Fruit fly (Drosophila melanogaster) whole organism, embryonic: Measurements from ENCODE around the gene CG31760.

Experiments used
- BEAF-32 ChIP-seq: fragments of 200-800 bp; sonication (Bioruptor generic); optimal IDR thresholded peaks from 3 replicates; lab custom pipeline; 2017; ENCODE audit warnings: missing biosample characterization, missing genetic modification characterization, mild to moderate bottlenecking, moderate library complexity, missing genetic modification reagents
- CG1024 ChIP-seq: fragments of 200-800 bp; sonication (Bioruptor generic); IDR thresholded peaks from 2 replicates; pipeline ENCODE4 v1.3.6; 2022; ENCODE audit warnings: missing biosample characterization, missing genetic modification characterization
- CG16779 ChIP-seq: fragments of 200-800 bp; sonication (Bioruptor generic); IDR thresholded peaks from 2 replicates; pipeline ENCODE4 v1.3.6; 2022; ENCODE audit warnings: missing biosample characterization, missing genetic modification characterization
- CG16863 ChIP-seq: fragments of 200-800 bp; sonication (Bioruptor generic); optimal IDR thresholded peaks from 3 replicates; lab custom pipeline; 2016; ENCODE audit warnings: missing biosample characterization, missing genetic modification characterization
- CG2889 ChIP-seq: fragments of 200-800 bp; sonication (Bioruptor generic); IDR thresholded peaks from 3 replicates; pipeline ENCODE4 v1.3.6; 2022; ENCODE audit warnings: missing biosample characterization, missing genetic modification characterization
- CG31224 ChIP-seq: fragments of 200-800 bp; sonication (Bioruptor generic); IDR thresholded peaks from 2 replicates; pipeline ENCODE4 v1.3.6; 2022; ENCODE audit warnings: missing biosample characterization, missing genetic modification characterization
- CG32532 ChIP-seq: fragments of 200-800 bp; sonication (Bioruptor generic); IDR thresholded peaks from 2 replicates; pipeline ENCODE4 v1.3.6; 2022; ENCODE audit warnings: missing biosample characterization, missing genetic modification characterization
- CG42726 ChIP-seq: fragments of 200-800 bp; sonication (Bioruptor generic); IDR thresholded peaks from 2 replicates; pipeline ENCODE4 v1.3.6; 2022; ENCODE audit warnings: missing biosample characterization, missing genetic modification characterization; ENCODE audit not compliant: partially characterized antibody
- CG4707 ChIP-seq: fragments of 200-800 bp; sonication (Bioruptor generic); optimal IDR thresholded peaks from 2 replicates; lab custom pipeline; 2018; ENCODE audit warnings: missing biosample characterization, mild to moderate bottlenecking, missing genetic modification characterization, moderate library complexity
- CG6654 ChIP-seq: fragments of 200-800 bp; sonication (Bioruptor generic); optimal IDR thresholded peaks from 2 replicates; lab custom pipeline; 2017; ENCODE audit warnings: missing biosample characterization, mild to moderate bottlenecking, missing genetic modification characterization
- CG7745 ChIP-seq: fragments of 200-800 bp; sonication (Bioruptor generic); optimal IDR thresholded peaks from 2 replicates; lab custom pipeline; 2018; ENCODE audit warnings: missing biosample characterization, mild to moderate bottlenecking, missing genetic modification characterization, moderate library complexity
- D19A ChIP-seq: fragments of 200-800 bp; optimal IDR thresholded peaks from 3 replicates; lab custom pipeline; 2019; ENCODE audit warnings: missing biosample characterization, mild to moderate bottlenecking, missing genetic modification characterization, moderate library complexity
- Dek ChIP-seq: fragments of 200-800 bp; sonication (Bioruptor generic); optimal IDR thresholded peaks from 3 replicates; lab custom pipeline; 2019; ENCODE audit warnings: missing biosample characterization, mild to moderate bottlenecking, missing genetic modification characterization, moderate library complexity
- Dfd ChIP-seq, 2 experiments: fragments of >200 bp; optimal IDR thresholded peaks; 2 replicates each; lab custom pipeline; 2017; ENCODE audit warnings: missing biosample characterization in 2 of 2, missing genetic modification characterization in 2 of 2
- Drgx ChIP-seq: fragments of 200-800 bp; sonication (Bioruptor generic); IDR thresholded peaks from 2 replicates; pipeline ENCODE4 v1.3.6; 2022; ENCODE audit warnings: missing biosample characterization, missing genetic modification characterization
- Fer2 ChIP-seq: fragments of 200-800 bp; sonication (Bioruptor generic); optimal IDR thresholded peaks from 2 replicates; lab custom pipeline; 2018; ENCODE audit warnings: missing biosample characterization, mild to moderate bottlenecking, missing genetic modification characterization, moderate library complexity
- Hmr ChIP-seq: fragments of 200-800 bp; sonication (Bioruptor generic); optimal IDR thresholded peaks from 3 replicates; lab custom pipeline; 2017; ENCODE audit warnings: mild to moderate bottlenecking, missing biosample characterization, missing genetic modification reagents, missing genetic modification characterization
- MESR4 ChIP-seq: fragments of 200-800 bp; sonication (Bioruptor generic); optimal IDR thresholded peaks from 2 replicates; lab custom pipeline; 2018; ENCODE audit warnings: missing biosample characterization, mild to moderate bottlenecking, missing genetic modification characterization, moderate library complexity
- NC2α ChIP-seq: fragments of 200-800 bp; sonication (Bioruptor generic); optimal IDR thresholded peaks from 2 replicates; lab custom pipeline; 2016; ENCODE audit warnings: missing biosample characterization, missing genetic modification characterization
- Neu2 ChIP-seq: fragments of 200-800 bp; sonication (Bioruptor generic); optimal IDR thresholded peaks from 3 replicates; lab custom pipeline; 2016; ENCODE audit warnings: missing biosample characterization, missing genetic modification characterization, borderline replicate concordance
- Sin3A ChIP-seq: fragments of >200 bp; optimal IDR thresholded peaks from 2 replicates; lab custom pipeline; 2018
- Stat92E ChIP-seq, 3 experiments: fragments of >200 bp in 2 of 3; fragments of 200-800 bp in 1 of 3; sonication (Bioruptor generic) in 1 of 3; optimal IDR thresholded peaks; 2 replicates each; lab custom pipeline; 2017 to 2019; ENCODE audit warnings: missing biosample characterization in 3 of 3, missing genetic modification characterization in 3 of 3, mild to moderate bottlenecking in 1 of 3, moderate library complexity in 1 of 3
- ac ChIP-seq: fragments of 200-800 bp; sonication (Bioruptor generic); optimal IDR thresholded peaks from 3 replicates; lab custom pipeline; 2017; ENCODE audit warnings: missing biosample characterization, mild to moderate bottlenecking, missing genetic modification characterization
- al ChIP-seq: fragments of 200-800 bp; sonication (Bioruptor generic); IDR thresholded peaks from 2 replicates; pipeline ENCODE4 v1.3.6; 2022; ENCODE audit warnings: missing biosample characterization, missing genetic modification characterization
- amos ChIP-seq: fragments of 200-800 bp; sonication (Bioruptor generic); IDR thresholded peaks from 2 replicates; pipeline ENCODE4 v1.3.6; 2022; ENCODE audit warnings: missing biosample characterization, missing genetic modification characterization; ENCODE audit not compliant: partially characterized antibody
- ap ChIP-seq: fragments of 200-800 bp; sonication (Bioruptor generic); IDR thresholded peaks from 2 replicates; pipeline ENCODE4 v1.3.6; 2022; ENCODE audit warnings: missing biosample characterization, missing genetic modification characterization
- bowl ChIP-seq: fragments of 200-800 bp; sonication (Bioruptor generic); IDR thresholded peaks from 2 replicates; pipeline ENCODE4 v1.3.6; 2022; ENCODE audit warnings: missing biosample characterization, missing genetic modification characterization
- btn ChIP-seq: fragments of 200-800 bp; sonication (Bioruptor generic); optimal IDR thresholded peaks from 2 replicates; lab custom pipeline; 2016; ENCODE audit warnings: missing biosample characterization, missing genetic modification characterization
- cato ChIP-seq: fragments of 200-800 bp; sonication (Bioruptor generic); optimal IDR thresholded peaks from 2 replicates; lab custom pipeline; 2016; ENCODE audit warnings: missing biosample characterization, missing genetic modification characterization, borderline replicate concordance
- chm ChIP-seq: fragments of 200-800 bp; sonication (Bioruptor generic); IDR thresholded peaks from 2 replicates; pipeline ENCODE4 v1.3.6; 2022; ENCODE audit warnings: missing biosample characterization, missing genetic modification characterization
- croc ChIP-seq: fragments of 200-800 bp; sonication (Bioruptor generic); conservative IDR thresholded peaks from 3 replicates; pipeline ENCODE4 v1.3.6; 2022; ENCODE audit warnings: missing biosample characterization, missing genetic modification characterization
- da ChIP-seq: fragments of 200-800 bp; sonication (Bioruptor generic); optimal IDR thresholded peaks from 2 replicates; lab custom pipeline; 2016; ENCODE audit warnings: missing biosample characterization, missing genetic modification characterization
- dan ChIP-seq: fragments of 200-800 bp; sonication (Bioruptor generic); IDR thresholded peaks from 2 replicates; pipeline ENCODE4 v1.3.6; 2022; ENCODE audit warnings: missing biosample characterization, missing genetic modification characterization
- dpn ChIP-seq, 2 experiments: fragments of 200-800 bp; sonication (Bioruptor generic); optimal IDR thresholded peaks; 3 replicates each; lab custom pipeline; 2016; ENCODE audit warnings: missing biosample characterization in 2 of 2, missing genetic modification characterization in 2 of 2
- dysf ChIP-seq: fragments of 200-800 bp; sonication (Bioruptor generic); IDR thresholded peaks from 3 replicates; pipeline ENCODE4 v1.3.6; 2022; ENCODE audit warnings: missing biosample characterization, missing genetic modification characterization
- eyg ChIP-seq: fragments of 200-800 bp; sonication (Bioruptor generic); optimal IDR thresholded peaks from 3 replicates; lab custom pipeline; 2016; ENCODE audit warnings: missing biosample characterization, missing genetic modification characterization
- fd64A ChIP-seq: fragments of 200-800 bp; sonication (Bioruptor generic); optimal IDR thresholded peaks from 3 replicates; lab custom pipeline; 2018; ENCODE audit warnings: missing biosample characterization, mild to moderate bottlenecking, missing genetic modification characterization
- grau ChIP-seq: fragments of 200-800 bp; optimal IDR thresholded peaks from 3 replicates; lab custom pipeline; 2019; ENCODE audit warnings: missing biosample characterization, mild to moderate bottlenecking, missing genetic modification characterization, moderate library complexity
- gro ChIP-seq: fragments of 200-800 bp; sonication (Bioruptor generic); optimal IDR thresholded peaks from 2 replicates; lab custom pipeline; 2016; ENCODE audit warnings: missing biosample characterization, missing genetic modification characterization
- gsb ChIP-seq: fragments of 200-800 bp; sonication (Bioruptor generic); IDR thresholded peaks from 2 replicates; pipeline ENCODE4 v1.3.6; 2022; ENCODE audit warnings: missing biosample characterization, missing genetic modification characterization
- hkb ChIP-seq, 2 experiments: fragments of 200-800 bp in 1 of 2; fragments of >200 bp in 1 of 2; sonication (Bioruptor generic) in 1 of 2; IDR thresholded peaks in 1 of 2; optimal IDR thresholded peaks in 1 of 2; 2 replicates each; pipeline versions ENCODE4 v1.3.6 to Lab custom; 2017 to 2022; ENCODE audit warnings: missing biosample characterization in 1 of 2, missing genetic modification characterization in 1 of 2
- pros ChIP-seq: fragments of 200-800 bp; sonication (Bioruptor generic); optimal IDR thresholded peaks from 3 replicates; lab custom pipeline; 2019; ENCODE audit warnings: missing biosample characterization, mild to moderate bottlenecking, missing genetic modification characterization, moderate library complexity
- sd ChIP-seq: fragments of 200-800 bp; sonication (Bioruptor generic); optimal IDR thresholded peaks from 3 replicates; lab custom pipeline; 2018; ENCODE audit warnings: missing biosample characterization, mild to moderate bottlenecking, missing genetic modification characterization, moderate library complexity
- sima ChIP-seq: fragments of 200-800 bp; sonication (Bioruptor generic); optimal IDR thresholded peaks from 2 replicates; lab custom pipeline; 2016; ENCODE audit warnings: missing biosample characterization, missing genetic modification characterization
- sr ChIP-seq: fragments of 200-800 bp; sonication (Bioruptor generic); IDR thresholded peaks from 3 replicates; pipeline ENCODE4 v1.3.6; 2022; ENCODE audit warnings: missing biosample characterization, missing genetic modification characterization
- trem ChIP-seq: fragments of 200-800 bp; optimal IDR thresholded peaks from 3 replicates; lab custom pipeline; 2019; ENCODE audit warnings: missing biosample characterization, mild to moderate bottlenecking, missing genetic modification characterization, moderate library complexity
- wdn ChIP-seq: fragments of 200-800 bp; sonication (Bioruptor generic); IDR thresholded peaks from 2 replicates; pipeline ENCODE4 v1.3.6; 2022; ENCODE audit warnings: missing biosample characterization, missing genetic modification characterization

The CG31760 gene

dm6 chr2L:12103231-12104210, 39.1 kb upstream of the CG31760 start, which contains the start of the genes Patsas and ThrRS (continued):
- TF ChIP-seq amos (GFP tag; lab: Robert Waterston, UW) (0 out of 2 replicates have a peak, but pooled peaks have one; percentile 15), BEAF-32 (GFP tag; lab: Kevin White, UChicago) (peak; percentile 38), da (GFP tag; lab: Kevin White, UChicago) (no peak), croc (GFP tag; lab: Robert Waterston, UW) (peak; percentile 78), dysf (GFP tag; lab: Robert Waterston, UW) (peak; percentile 92), Sin3A (lab: Kevin White, UChicago) (peak; percentile 68), dan (GFP tag; lab: Robert Waterston, UW) (peak; percentile 53; the same call in 1 of the 2 replicates), D19A (tag; lab: Kevin White, UChicago) (peak; percentile 70), CG2889 (GFP tag; lab: Robert Waterston, UW) (peak; percentile 80), Dek (tag; lab: Kevin White, UChicago) (peak; percentile 92), Stat92E (GFP tag; optimal IDR thresholded peaks at IDR 0.05; lab: Kevin White, UChicago) (no peak), al (GFP tag; lab: Robert Waterston, UW) (peak; percentile 87), Neu2 (GFP tag; lab: Kevin White, UChicago) (no peak), pros (GFP tag; lab: Kevin White, UChicago) (no peak), sd (peak; percentile 61), chm (GFP tag; lab: Robert Waterston, UW) (peak; percentile 57; the same call in 1 of the 2 replicates), wdn (GFP tag; lab: Robert Waterston, UW) (peak; percentile 71; the same call in 1 of the 2 replicates), hkb (optimal IDR thresholded peaks at IDR 0.05; lab: Kevin White, UChicago) (peak; percentile 97), hkb (GFP tag; IDR thresholded peaks at IDR 0.05; lab: Robert Waterston, UW) (peak; percentile 81), Drgx (GFP tag; lab: Robert Waterston, UW) (peak; percentile 83), Dfd (GFP tag; optimal IDR thresholded peaks at IDR 0.05; lab: Kevin White, UChicago) (peak in 1 of 2 experiments; percentile 39), gsb (GFP tag; lab: Robert Waterston, UW) (peak; percentile 69), sima (GFP tag; lab: Kevin White, UChicago) (peak; percentile 36), bowl (GFP tag; lab: Robert Waterston, UW) (peak; percentile 59; the same call in 1 of the 2 replicates), CG42726 (GFP tag; lab: Robert Waterston, UW) (no peak), CG31224 (GFP tag; lab: Robert Waterston, UW) (peak; percentile 67), trem (peak; percentile 73), grau (tag; lab: Kevin White, UChicago) (peak; percentile 87), sr (GFP tag; lab: Robert Waterston, UW) (no peak), eyg (GFP tag; lab: Kevin White, UChicago) (no peak), btn (GFP tag; lab: Kevin White, UChicago) (no peak), Hmr (GFP tag; lab: Kevin White, UChicago) (peak; percentile 91), dpn (GFP tag; optimal IDR thresholded peaks at IDR 0.05; lab: Kevin White, UChicago) (peak; percentile 71 to 90), CG4707 (GFP tag; lab: Kevin White, UChicago) (no peak), CG6654 (peak; percentile 67), MESR4 (GFP tag; lab: Kevin White, UChicago) (peak; percentile 87), CG16863 (GFP tag; lab: Kevin White, UChicago) (peak; percentile 55), fd64A (no peak), ap (peak; percentile 76), Fer2 (tag; lab: Kevin White, UChicago) (peak; percentile 84), cato (peak; percentile 83), CG16779 (GFP tag; lab: Robert Waterston, UW) (no peak), NC2α (GFP tag; lab: Kevin White, UChicago) (no peak), ac (no peak), CG7745 (peak; percentile 99), gro (GFP tag; lab: Kevin White, UChicago) (peak; percentile 46), CG32532 (GFP tag; lab: Robert Waterston, UW) (peak; percentile 88), CG1024 (0 out of 2 replicates have a peak, but pooled peaks have one; percentile 38)
